Fruit fly (Drosophila melanogaster) ovary, adult (tissue): ENCODE data around the gene poe.

ENCODE experiments used
- CG17801 ChIP-seq: fragments of 200-800 bp; optimal IDR thresholded peaks from 2 replicates; lab custom pipeline; 2019; ENCODE audit warnings: missing biosample characterization, mild to moderate bottlenecking, missing genetic modification characterization, moderate library complexity; ENCODE audit not compliant: partially characterized antibody

Gene poe

dm6 chr2L:8094058-8094825 is 22.8 kb upstream of the poe start:
- TF ChIP-seq CG17801 (GFP tag; lab: Kevin White, UChicago): no peak

dm6 chr2L:8093182-8093941 is 21.9 kb upstream of the poe start:
- no peak for TF ChIP-seq CG17801 (GFP tag; lab: Kevin White, UChicago)

dm6 chr2L:8091908-8092307 is 20.5 kb upstream of the poe start:
- TF ChIP-seq CG17801 (GFP tag; lab: Kevin White, UChicago): no peak

dm6 chr2L:8091429-8091828 is 20.0 kb upstream of the poe start:
- no peak for TF ChIP-seq CG17801 (GFP tag; lab: Kevin White, UChicago)

- TF ChIP-seq CG17801 (GFP tag; lab: Kevin White, UChicago): peak; percentile 33
These were observed 16.8 kb upstream of the poe start for dm6 chr2L:8088025-8088789.

- TF ChIP-seq CG17801 (GFP tag; lab: Kevin White, UChicago): no peak
These were observed 16.0 kb upstream of the poe start for dm6 chr2L:8087468-8087789.

- no peak for TF ChIP-seq CG17801 (GFP tag; lab: Kevin White, UChicago)
These were observed 15.5 kb upstream of the poe start for dm6 chr2L:8086736-8087467.

- no peak for TF ChIP-seq CG17801 (GFP tag; lab: Kevin White, UChicago)
These were observed 14.2 kb upstream of the poe start for dm6 chr2L:8085466-8086164.

dm6 chr2L:8084349-8085203 is 13.2 kb upstream of the poe start:
- no peak for TF ChIP-seq CG17801 (GFP tag; lab: Kevin White, UChicago)

dm6 chr2L:8083427-8084295 is 12.2 kb upstream of the poe start:
- no peak for TF ChIP-seq CG17801 (GFP tag; lab: Kevin White, UChicago)

- TF ChIP-seq CG17801 (GFP tag; lab: Kevin White, UChicago): no peak
These were observed 11.8 kb upstream of the poe start, which contains the start of gene Bsg for dm6 chr2L:8083413-8083426. Bsg (plus strand) TSS chr2L:8083420.

dm6 chr2L:8082692-8083412 is 11.4 kb upstream of the poe start, which contains the start of gene Mcr:
Mcr (minus strand) TSS chr2L:8082982.
- peak; percentile 14 for TF ChIP-seq CG17801 (GFP tag; lab: Kevin White, UChicago)
